Worm (Caenorhabditis elegans) whole organism, L1 larva: ENCODE data around the gene T21B10.4.

Experiments
- C34B4.2 ChIP-seq: sonication (generic microtip); optimal IDR thresholded peaks from 2 replicates; lab custom pipeline; 2017; ENCODE audit warnings: mild to moderate bottlenecking, missing genetic modification characterization, missing compliant biosample characterization
- ama-1 ChIP-seq: fragments of 150-350 bp; optimal IDR thresholded peaks from 2 replicates; lab custom pipeline; 2014
- nhr-84 ChIP-seq: sonication (generic microtip); optimal IDR thresholded peaks from 2 replicates; lab custom pipeline; 2017; ENCODE audit warnings: missing biosample characterization, missing genetic modification characterization

DNA sequence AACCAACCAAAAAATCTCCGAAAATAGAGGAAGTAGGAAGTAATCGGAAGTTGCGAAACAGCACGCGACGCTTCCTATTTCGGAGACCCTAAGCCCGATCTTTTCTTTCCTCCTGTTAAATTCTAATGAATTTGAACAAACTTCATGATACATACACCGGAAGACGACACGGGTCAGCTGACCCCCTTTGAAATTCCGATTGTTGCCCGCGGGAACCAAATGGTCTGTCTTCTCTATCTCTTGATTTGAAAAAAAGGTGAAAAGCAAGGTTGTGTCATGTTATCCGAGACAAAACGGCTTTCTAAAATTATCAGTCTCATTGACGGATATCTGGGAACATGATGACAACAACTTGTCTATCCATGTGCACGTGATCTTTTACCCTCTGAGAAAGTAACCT is 18.4 kb downstream of the T21B10.4 start:
- no peak for TF ChIP-seq nhr-84
- TF ChIP-seq ama-1 (lab: Kevin White, UChicago) = no peak
- TF ChIP-seq C34B4.2 (tag; lab: Kevin White, UChicago) = no peak
